Worm (Caenorhabditis elegans): Measurements from ENCODE around the gene nhr-274.

The nhr-274 gene

DNA sequence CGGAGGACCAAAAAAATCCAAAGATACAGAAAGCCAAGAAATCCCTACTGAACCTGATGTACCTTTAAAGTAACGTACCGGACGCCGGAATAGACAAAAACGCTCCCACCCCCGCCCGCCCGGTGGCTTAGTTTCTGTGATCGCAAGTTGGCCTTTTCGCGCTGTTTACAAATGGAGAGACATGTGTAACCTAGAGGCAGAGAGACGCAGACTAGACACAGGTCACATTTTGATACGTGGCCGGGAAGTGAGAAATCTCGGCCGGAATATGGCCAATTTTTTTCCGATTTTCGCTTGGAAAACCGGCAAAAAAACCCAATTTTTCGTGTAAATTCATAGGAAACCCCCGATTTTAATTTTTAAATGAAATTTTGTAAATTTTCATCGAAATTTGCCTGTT, 12.0 kb upstream of the nhr-274 start (continued):
- no peak for TF ChIP-seq F57C9.4 (tag; optimal IDR thresholded peaks at IDR 0.05)
- no peak for TF ChIP-seq F52B5.7 (tag; optimal IDR thresholded peaks at IDR 0.05)
- TF ChIP-seq B0336.3 (GFP tag; IDR thresholded peaks at IDR 0.05): no peak
- TF ChIP-seq ztf-3 (GFP tag; optimal IDR thresholded peaks at IDR 0.05): no peak
- TF ChIP-seq madf-10 (tag; optimal IDR thresholded peaks at IDR 0.05): no peak
- TF ChIP-seq tlf-1 (GFP tag; optimal IDR thresholded peaks at IDR 0.05): no peak
- TF ChIP-seq atf-7 (tag; optimal IDR thresholded peaks at IDR 0.05): no peak
- no peak for TF ChIP-seq B0019.2 (GFP tag; conservative IDR thresholded peaks at IDR 0.05)
- TF ChIP-seq D2030.7 (GFP tag; IDR thresholded peaks at IDR 0.05): no peak
- no peak for TF ChIP-seq C17E4.6 (GFP tag; IDR thresholded peaks at IDR 0.05)
- no peak for TF ChIP-seq sptf-2 (GFP tag; optimal IDR thresholded peaks at IDR 0.05)

DNA sequence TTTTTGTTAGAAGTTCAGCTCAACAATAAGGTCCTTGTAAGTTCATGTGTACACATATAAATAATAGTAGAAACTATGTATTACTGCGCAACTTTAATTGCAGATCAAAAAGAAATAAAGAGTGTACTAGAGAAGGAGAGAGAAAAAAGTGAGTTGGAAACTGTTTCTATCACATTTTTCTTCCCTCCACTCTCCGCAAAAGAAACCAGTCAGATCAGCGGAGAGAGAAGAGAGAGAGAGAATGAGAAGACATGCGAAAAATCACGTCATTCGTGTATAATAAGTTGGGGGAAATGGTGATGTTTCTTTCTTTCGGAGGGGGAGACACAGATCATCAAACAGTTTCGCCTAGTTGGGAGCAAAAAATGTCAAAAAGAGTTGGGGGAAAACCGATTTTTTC, 10.2 kb upstream of the nhr-274 start:
- TF ChIP-seq attf-5 (GFP tag; optimal IDR thresholded peaks at IDR 0.05) (peak; percentile 31), F55B11.4 (tag; optimal IDR thresholded peaks at IDR 0.05; ENCODE audit: borderline replicate concordance, insufficient read depth) (no peak), Y53F4B.3 (GFP tag; IDR thresholded peaks at IDR 0.05) (no peak), hmg-1.2 (GFP tag; IDR thresholded peaks at IDR 0.05) (peak; percentile 37; the same call in 1 of the 2 replicates), nhr-179 (tag; optimal IDR thresholded peaks at IDR 0.05) (no peak), dpl-1 (GFP tag; optimal IDR thresholded peaks at IDR 0.05) (no peak), mcd-1 (GFP tag; IDR thresholded peaks at IDR 0.05) (no peak), ztf-22 (GFP tag; optimal IDR thresholded peaks at IDR 0.05) (no peak), F39B2.1 (GFP tag; IDR thresholded peaks at IDR 0.05) (no peak), F37B4.10 (GFP tag; IDR thresholded peaks at IDR 0.05) (no peak), pha-4 (tag; optimal IDR thresholded peaks at IDR 0.05) (no peak), efl-1 (GFP tag; optimal IDR thresholded peaks at IDR 0.05) (no peak), B0035.1 (tag; optimal IDR thresholded peaks at IDR 0.05) (no peak), K11D2.4 (GFP tag; IDR thresholded peaks at IDR 0.05) (no peak), F57A8.1 (GFP tag; optimal IDR thresholded peaks at IDR 0.05) (no peak), cebp-1 (GFP tag; IDR thresholded peaks at IDR 0.05) (no peak), cebp-1 (tag; optimal IDR thresholded peaks at IDR 0.05) (peak; percentile 4), F23B12.7 (tag; optimal IDR thresholded peaks at IDR 0.05; ENCODE audit: insufficient read depth) (peak; percentile 36), ZK185.1 (tag; optimal IDR thresholded peaks at IDR 0.05; ENCODE audit: poor library complexity, severe bottlenecking) (no peak), dox-1 (GFP tag; IDR thresholded peaks at IDR 0.05) (peak; percentile 35; the same call in 1 of the 2 replicates), lin-40 (tag; optimal IDR thresholded peaks at IDR 0.05) (peak; percentile 35), Y56A3A.18 (GFP tag; IDR thresholded peaks at IDR 0.05) (no peak), nhr-80 (tag; optimal IDR thresholded peaks at IDR 0.05) (peak; percentile 49)

DNA sequence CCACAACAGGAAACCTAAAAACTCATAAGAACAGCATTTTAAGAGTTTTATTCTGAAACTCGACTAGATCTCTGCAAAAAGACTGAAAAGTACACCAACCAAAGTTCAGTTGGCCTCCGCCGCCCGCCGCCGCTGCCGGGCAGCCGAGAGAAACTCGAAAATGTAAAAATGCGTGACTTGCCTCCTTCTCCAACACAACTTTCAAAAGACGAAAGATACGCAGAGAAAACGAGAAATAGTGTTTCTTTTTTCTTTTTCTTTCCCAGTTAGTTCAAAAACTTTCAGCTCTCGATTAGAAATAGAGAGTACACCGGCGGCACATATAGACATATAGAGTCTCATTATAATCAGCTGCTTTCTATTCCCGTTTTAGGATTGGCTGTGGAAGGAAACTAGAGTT, 4.7 kb upstream of the nhr-274 start:
- TF ChIP-seq cebp-1 (GFP tag; IDR thresholded peaks at IDR 0.05): no peak
- peak; percentile 33 for TF ChIP-seq cebp-1 (tag; optimal IDR thresholded peaks at IDR 0.05)
- TF ChIP-seq zfh-2 (GFP tag; conservative IDR thresholded peaks at IDR 0.05): peak; percentile 31; the same call in 1 of the 2 replicates
- TF ChIP-seq Y56A3A.18 (GFP tag; IDR thresholded peaks at IDR 0.05): no peak
- no peak for TF ChIP-seq mes-4 (tag; optimal IDR thresholded peaks at IDR 0.05)
- TF ChIP-seq egl-44 (GFP tag; IDR thresholded peaks at IDR 0.05): 0 out of 2 replicates have a peak, but pooled peaks have one; percentile 14
- peak; percentile 42 for TF ChIP-seq attf-5 (GFP tag; optimal IDR thresholded peaks at IDR 0.05)
- peak; percentile 66 for TF ChIP-seq nhr-80 (tag; optimal IDR thresholded peaks at IDR 0.05)
- TF ChIP-seq ccch-3 (GFP tag; optimal IDR thresholded peaks at IDR 0.05): no peak
- TF ChIP-seq hmg-1.2 (GFP tag; IDR thresholded peaks at IDR 0.05): no peak; the same call in 1 of the 2 replicates
- peak; percentile 49 for TF ChIP-seq F23B12.7 (tag; optimal IDR thresholded peaks at IDR 0.05; ENCODE audit: insufficient read depth)
